Worm (Caenorhabditis elegans) whole organism, young adult: ENCODE results near the gene T19C4.1.
A peak's percentile ranks its signal among the peaks of the same experiment; 100 is the strongest.

Source experiments
- B0019.2 ChIP-seq: fragments of 200-800 bp; sonication (Bioruptor generic); conservative IDR thresholded peaks from 2 replicates; pipeline ENCODE4 v1.3.6; 2022; ENCODE audit warnings: missing genetic modification reagents, missing genetic modification characterization, missing compliant biosample characterization
- B0035.1 ChIP-seq: sonication (generic microtip); optimal IDR thresholded peaks from 2 replicates; lab custom pipeline; 2016; ENCODE audit warnings: missing genetic modification characterization, mild to moderate bottlenecking, missing compliant biosample characterization, missing genotype, missing genetic modification reagents
- C06A6.2 ChIP-seq: fragments of 200-800 bp; sonication (Bioruptor generic); conservative IDR thresholded peaks from 2 replicates; pipeline ENCODE4 v1.3.6; 2022; ENCODE audit warnings: missing genetic modification characterization, missing compliant biosample characterization
- C17E4.6 ChIP-seq: fragments of 200-800 bp; sonication (Bioruptor generic); IDR thresholded peaks from 2 replicates; pipeline ENCODE4 v1.3.6; 2022; ENCODE audit warnings: missing genetic modification reagents, missing genetic modification characterization, missing compliant biosample characterization
- F10E7.11 ChIP-seq: sonication (generic microtip); optimal IDR thresholded peaks from 2 replicates; lab custom pipeline; 2017; ENCODE audit warnings: mild to moderate bottlenecking, missing genetic modification characterization, moderate library complexity, missing compliant biosample characterization
- F22D6.2 ChIP-seq: sonication (generic microtip); optimal IDR thresholded peaks from 2 replicates; lab custom pipeline; 2016; ENCODE audit warnings: mild to moderate bottlenecking, missing genetic modification characterization, missing compliant biosample characterization
- F23B12.7 ChIP-seq: sonication (generic microtip); optimal IDR thresholded peaks from 2 replicates; lab custom pipeline; 2017; ENCODE audit warnings: missing genetic modification characterization, mild to moderate bottlenecking, missing compliant biosample characterization, antibody characterized with exemption, moderate library complexity; ENCODE audit not compliant: insufficient read depth
- F52B5.7 ChIP-seq: sonication (generic microtip); optimal IDR thresholded peaks from 2 replicates; lab custom pipeline; 2016; ENCODE audit warnings: mild to moderate bottlenecking, missing genetic modification characterization, missing compliant biosample characterization
- F55B11.4 ChIP-seq: sonication (generic microtip); optimal IDR thresholded peaks from 2 replicates; lab custom pipeline; 2016; ENCODE audit warnings: missing compliant biosample characterization, missing genetic modification characterization, borderline replicate concordance; ENCODE audit not compliant: insufficient read depth
- K11D2.4 ChIP-seq: fragments of 200-800 bp; sonication (Bioruptor generic); IDR thresholded peaks from 2 replicates; pipeline ENCODE4 v1.3.6; 2022; ENCODE audit warnings: missing genetic modification reagents, missing genetic modification characterization, missing compliant biosample characterization
- Y53F4B.3 ChIP-seq: fragments of 200-800 bp; sonication (Bioruptor generic); IDR thresholded peaks from 2 replicates; pipeline ENCODE4 v1.3.6; 2022; ENCODE audit warnings: missing genetic modification reagents, missing genetic modification characterization, missing compliant biosample characterization
- Y67H2A.10 ChIP-seq: fragments of 200-800 bp; sonication (Bioruptor generic); conservative IDR thresholded peaks from 2 replicates; pipeline ENCODE4 v1.3.6; 2022; ENCODE audit warnings: missing genetic modification reagents, missing genetic modification characterization, missing compliant biosample characterization
- Y79H2A.3 ChIP-seq: fragments of 200-800 bp; sonication (Bioruptor generic); conservative IDR thresholded peaks from 2 replicates; pipeline ENCODE4 v1.3.6; 2022; ENCODE audit warnings: missing genetic modification reagents, missing genetic modification characterization, missing compliant biosample characterization
- aptf-3 ChIP-seq: fragments of 200-800 bp; sonication (Bioruptor generic); IDR thresholded peaks from 2 replicates; pipeline ENCODE4 v1.3.6; 2022; ENCODE audit warnings: missing genetic modification characterization, missing compliant biosample characterization
- athp-1 ChIP-seq: sonication (generic microtip); optimal IDR thresholded peaks from 2 replicates; lab custom pipeline; 2017; ENCODE audit warnings: mild to moderate bottlenecking, missing genetic modification characterization, missing compliant biosample characterization
- attf-5 ChIP-seq: fragments of 200-800 bp; sonication (Bioruptor generic); optimal IDR thresholded peaks from 2 replicates; lab custom pipeline; 2018; ENCODE audit warnings: mild to moderate bottlenecking, missing genetic modification characterization, missing compliant biosample characterization
- bed-1 ChIP-seq: fragments of 200-800 bp; sonication (Bioruptor generic); IDR thresholded peaks from 2 replicates; pipeline ENCODE4 v1.3.6; 2022; ENCODE audit warnings: missing genetic modification reagents, missing genetic modification characterization, missing compliant biosample characterization
- ccch-3 ChIP-seq: fragments of 200-800 bp; sonication (Bioruptor generic); optimal IDR thresholded peaks from 2 replicates; lab custom pipeline; 2018; ENCODE audit warnings: mild to moderate bottlenecking, missing genetic modification characterization, missing compliant biosample characterization
- cebp-1 ChIP-seq, 2 experiments: fragments of 200-800 bp in 1 of 2; sonication (Bioruptor generic) in 1 of 2; sonication (generic microtip) in 1 of 2; IDR thresholded peaks in 1 of 2; optimal IDR thresholded peaks in 1 of 2; 2 replicates each; pipeline versions ENCODE4 v1.3.6 to Lab custom; 2017 to 2022; ENCODE audit warnings: missing compliant biosample characterization in 2 of 2, missing genetic modification characterization in 2 of 2, mild to moderate bottlenecking in 1 of 2, missing genetic modification reagents in 1 of 2, moderate library complexity in 1 of 2
- ceh-40 ChIP-seq: fragments of 200-800 bp; sonication (Bioruptor generic); IDR thresholded peaks from 2 replicates; pipeline ENCODE4 v1.3.6; 2022; ENCODE audit warnings: missing genetic modification characterization, missing compliant biosample characterization
- ceh-79 ChIP-seq: sonication (generic microtip); optimal IDR thresholded peaks from 2 replicates; lab custom pipeline; 2017; ENCODE audit warnings: mild to moderate bottlenecking, missing genetic modification characterization, missing compliant biosample characterization
- die-1 ChIP-seq: sonication (generic microtip); optimal IDR thresholded peaks from 2 replicates; lab custom pipeline; 2016; ENCODE audit warnings: missing genotype, mild to moderate bottlenecking, missing genetic modification characterization, missing compliant biosample characterization
- dpff-1 ChIP-seq: sonication (generic microtip); optimal IDR thresholded peaks from 2 replicates; lab custom pipeline; 2017; ENCODE audit warnings: mild to moderate bottlenecking, missing genetic modification characterization, missing compliant biosample characterization
- efl-1 ChIP-seq: fragments of 150-350 bp; optimal IDR thresholded peaks from 2 replicates; lab custom pipeline; 2014; ENCODE audit warnings: missing biosample characterization, missing genetic modification reagents, missing genetic modification characterization
- egl-18 ChIP-seq: fragments of 200-800 bp; sonication (Bioruptor generic); IDR thresholded peaks from 2 replicates; pipeline ENCODE4 v1.3.6; 2022; ENCODE audit warnings: missing genetic modification reagents, missing genetic modification characterization, missing compliant biosample characterization
- ekl-4 ChIP-seq: fragments of 200-800 bp; sonication (Bioruptor generic); IDR thresholded peaks from 2 replicates; pipeline ENCODE4 v1.3.6; 2022; ENCODE audit warnings: missing genetic modification reagents, missing genetic modification characterization, missing compliant biosample characterization
- him-1 ChIP-seq: sonication (generic microtip); optimal IDR thresholded peaks from 2 replicates; lab custom pipeline; 2016; ENCODE audit warnings: missing genotype, missing genetic modification reagents, missing genetic modification characterization, missing compliant biosample characterization
- hmg-20 ChIP-seq: fragments of 200-800 bp; sonication (Bioruptor generic); IDR thresholded peaks from 2 replicates; pipeline ENCODE4 v1.3.6; 2022; ENCODE audit warnings: missing genetic modification reagents, missing genetic modification characterization, missing compliant biosample characterization
- hrde-1 ChIP-seq: sonication (generic microtip); optimal IDR thresholded peaks from 2 replicates; lab custom pipeline; 2016; ENCODE audit warnings: missing genetic modification characterization, mild to moderate bottlenecking, missing compliant biosample characterization, moderate library complexity, missing genotype, missing genetic modification reagents, borderline replicate concordance
- lag-1 ChIP-seq: fragments of 200-800 bp; sonication (Bioruptor generic); IDR thresholded peaks from 2 replicates; pipeline ENCODE4 v1.3.6; 2022; ENCODE audit warnings: missing genetic modification reagents, missing genetic modification characterization, missing compliant biosample characterization
- lin-54 ChIP-seq: fragments of 200-800 bp; sonication (Bioruptor generic); optimal IDR thresholded peaks from 2 replicates; lab custom pipeline; 2018; ENCODE audit warnings: mild to moderate bottlenecking, missing genetic modification characterization, missing compliant biosample characterization
- madf-10 ChIP-seq: sonication (generic microtip); optimal IDR thresholded peaks from 2 replicates; lab custom pipeline; 2016; ENCODE audit warnings: mild to moderate bottlenecking, missing genetic modification characterization, missing compliant biosample characterization
- mcd-1 ChIP-seq: fragments of 200-800 bp; sonication (Bioruptor generic); IDR thresholded peaks from 2 replicates; pipeline ENCODE4 v1.3.6; 2022; ENCODE audit warnings: missing genetic modification reagents, missing genetic modification characterization, missing compliant biosample characterization
- mel-28 ChIP-seq: sonication (generic microtip); optimal IDR thresholded peaks from 2 replicates; lab custom pipeline; 2016; ENCODE audit warnings: borderline replicate concordance, mild to moderate bottlenecking, missing genetic modification characterization, missing compliant biosample characterization
- nfya-1 ChIP-seq: sonication (generic microtip); optimal IDR thresholded peaks from 2 replicates; lab custom pipeline; 2017; ENCODE audit warnings: antibody characterized with exemption, missing compliant biosample characterization, missing genetic modification characterization, borderline replicate concordance; ENCODE audit not compliant: insufficient read depth
- nfya-2 ChIP-seq: fragments of 200-800 bp; sonication (Bioruptor generic); IDR thresholded peaks from 2 replicates; pipeline ENCODE4 v1.3.6; 2022; ENCODE audit warnings: missing genetic modification reagents, missing genetic modification characterization, missing compliant biosample characterization
- nhr-120 ChIP-seq: fragments of 200-800 bp; sonication (Bioruptor generic); IDR thresholded peaks from 2 replicates; pipeline ENCODE4 v1.3.6; 2022; ENCODE audit warnings: missing genetic modification characterization, missing compliant biosample characterization
- nhr-80 ChIP-seq: sonication (generic microtip); optimal IDR thresholded peaks from 2 replicates; lab custom pipeline; 2016; ENCODE audit warnings: missing genetic modification characterization, missing compliant biosample characterization
- pbrm-1 ChIP-seq: fragments of 200-800 bp; sonication (Bioruptor generic); IDR thresholded peaks from 2 replicates; pipeline ENCODE4 v1.3.6; 2022; ENCODE audit warnings: missing genetic modification reagents, missing genetic modification characterization, missing compliant biosample characterization
- rpc-1 ChIP-seq, 2 experiments: fragments of 150-350 bp in 1 of 2; sonication (generic microtip) in 1 of 2; optimal IDR thresholded peaks; 2 replicates each; lab custom pipeline; 2014 to 2018; ENCODE audit warnings: missing biosample characterization in 1 of 2, missing genetic modification characterization in 1 of 2, missing genetic modification reagents in 1 of 2, missing genotype in 1 of 2
- sea-2 ChIP-seq: fragments of 200-800 bp; sonication (Bioruptor generic); IDR thresholded peaks from 2 replicates; pipeline ENCODE4 v1.3.6; 2022; ENCODE audit warnings: missing genetic modification characterization, missing compliant biosample characterization
- snpc-1.3 ChIP-seq: sonication (generic microtip); optimal IDR thresholded peaks from 2 replicates; lab custom pipeline; 2017; ENCODE audit warnings: missing genetic modification characterization, mild to moderate bottlenecking, missing compliant biosample characterization, antibody characterized with exemption, moderate library complexity, missing genotype, missing genetic modification reagents; ENCODE audit not compliant: insufficient read depth
- tbx-9 ChIP-seq: sonication (generic microtip); optimal IDR thresholded peaks from 2 replicates; lab custom pipeline; 2016; ENCODE audit warnings: borderline replicate concordance, missing genetic modification characterization, inconsistent platforms, missing compliant biosample characterization
- xnd-1 ChIP-seq: sonication (generic microtip); optimal IDR thresholded peaks from 2 replicates; lab custom pipeline; 2016; ENCODE audit warnings: missing genotype, missing genetic modification reagents, missing genetic modification characterization, missing compliant biosample characterization
- zfh-2 ChIP-seq: fragments of 200-800 bp; sonication (Bioruptor generic); conservative IDR thresholded peaks from 2 replicates; pipeline ENCODE4 v1.3.6; 2022; ENCODE audit warnings: missing genetic modification reagents, missing genetic modification characterization, missing compliant biosample characterization
- ztf-18 ChIP-seq: sonication (generic microtip); optimal IDR thresholded peaks from 2 replicates; lab custom pipeline; 2016; ENCODE audit warnings: missing genotype, mild to moderate bottlenecking, missing genetic modification characterization, missing compliant biosample characterization
- ztf-3 ChIP-seq: fragments of 200-800 bp; sonication (Bioruptor generic); optimal IDR thresholded peaks from 2 replicates; lab custom pipeline; 2018; ENCODE audit warnings: mild to moderate bottlenecking, missing genetic modification characterization, missing compliant biosample characterization

The T19C4.1 gene

DNA sequence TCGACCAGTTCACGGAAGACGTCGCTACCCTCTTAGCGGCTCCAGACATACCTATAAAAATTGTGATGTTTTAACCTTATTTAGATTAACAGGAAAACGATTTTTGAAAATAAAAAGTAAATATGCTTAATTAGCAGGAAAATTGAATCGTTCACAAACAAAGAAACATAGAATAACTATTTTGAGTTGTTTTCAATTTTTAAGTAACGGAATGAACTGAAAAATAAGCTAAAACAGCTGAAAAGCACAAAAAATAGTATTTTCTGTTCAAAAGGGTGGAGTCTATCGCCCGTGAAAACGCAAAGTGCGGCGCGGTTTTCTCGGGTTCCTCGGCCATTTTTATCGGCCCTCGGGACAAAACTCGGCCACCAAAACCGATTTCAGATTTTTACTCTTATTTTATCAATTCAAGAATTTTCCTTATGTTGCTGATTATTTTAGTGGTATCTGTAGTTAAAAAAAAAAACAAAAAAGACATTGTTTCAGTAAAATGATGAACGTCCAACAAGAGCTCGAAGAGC, 25.6 kb upstream of the T19C4.1 start, which contains the start of the genes atp-5 and lmtr-3 (continued):
- TF ChIP-seq dpff-1 (tag; lab: Kevin White, UChicago) (no peak), pbrm-1 (GFP tag; lab: Robert Waterston, UW) (peak; percentile 65; the same call in 1 of the 2 replicates), die-1 (tag; lab: Kevin White, UChicago) (no peak), athp-1 (tag; lab: Kevin White, UChicago) (peak; percentile 47), madf-10 (tag; lab: Kevin White, UChicago) (peak; percentile 68), F10E7.11 (tag; lab: Kevin White, UChicago) (no peak), lag-1 (GFP tag; lab: Robert Waterston, UW) (no peak), Y79H2A.3 (GFP tag; lab: Robert Waterston, UW) (peak; percentile 74; the same call in 1 of the 2 replicates), ceh-40 (no peak), cebp-1 (GFP tag; IDR thresholded peaks at IDR 0.05; lab: Robert Waterston, UW) (peak; percentile 64), cebp-1 (tag; optimal IDR thresholded peaks at IDR 0.05; lab: Kevin White, UChicago) (peak; percentile 63), C06A6.2 (GFP tag; lab: Robert Waterston, UW) (0 out of 2 replicates have a peak, but pooled peaks have one; percentile 22), nfya-2 (GFP tag; lab: Robert Waterston, UW) (no peak), aptf-3 (GFP tag; lab: Robert Waterston, UW) (no peak), Y67H2A.10 (peak; percentile 76), C17E4.6 (GFP tag; lab: Robert Waterston, UW) (no peak), F23B12.7 (tag; lab: Kevin White, UChicago) (peak; percentile 34), mel-28 (tag; lab: Kevin White, UChicago) (no peak), nhr-120 (GFP tag; lab: Robert Waterston, UW) (no peak), attf-5 (GFP tag; lab: Kevin White, UChicago) (peak; percentile 91), F55B11.4 (tag; lab: Kevin White, UChicago) (no peak), bed-1 (GFP tag; lab: Robert Waterston, UW) (no peak), xnd-1 (no peak), lin-54 (GFP tag; lab: Kevin White, UChicago) (peak; percentile 67), Y53F4B.3 (no peak), efl-1 (peak; percentile 37), ccch-3 (GFP tag; lab: Kevin White, UChicago) (peak; percentile 23), ekl-4 (GFP tag; lab: Robert Waterston, UW) (no peak), hmg-20 (GFP tag; lab: Robert Waterston, UW) (0 out of 2 replicates have a peak, but pooled peaks have one; percentile 28), mcd-1 (GFP tag; lab: Robert Waterston, UW) (peak; percentile 64), egl-18 (GFP tag; lab: Robert Waterston, UW) (no peak), K11D2.4 (peak; percentile 63; the same call in 1 of the 2 replicates), him-1 (tag; lab: Kevin White, UChicago) (peak; percentile 4), ceh-79 (tag; lab: Kevin White, UChicago) (no peak), nfya-1 (tag; lab: Kevin White, UChicago) (no peak), sea-2 (GFP tag; lab: Robert Waterston, UW) (no peak), hrde-1 (no peak), F52B5.7 (tag; lab: Kevin White, UChicago) (no peak), ztf-3 (GFP tag; lab: Kevin White, UChicago) (no peak), nhr-80 (tag; lab: Kevin White, UChicago) (peak; percentile 81), B0035.1 (no peak), snpc-1.3 (tag; lab: Kevin White, UChicago) (peak; percentile 68), rpc-1 (optimal IDR thresholded peaks at IDR 0.05; lab: Kevin White, UChicago) (peak; percentile 16), rpc-1 (tag; optimal IDR thresholded peaks at IDR 0.05; lab: Kevin White, UChicago) (no peak), tbx-9 (tag; lab: Kevin White, UChicago) (no peak), ztf-18 (tag; lab: Kevin White, UChicago) (peak; percentile 48), B0019.2 (GFP tag; lab: Robert Waterston, UW) (peak; percentile 76), F22D6.2 (tag; lab: Kevin White, UChicago) (no peak), zfh-2 (GFP tag; lab: Robert Waterston, UW) (no peak)
